Worm (Caenorhabditis elegans) whole organism, young adult: ENCODE measurements around the gene fmo-3.

Experiments used
- F23B12.7 ChIP-seq: sonication (generic microtip); optimal IDR thresholded peaks from 2 replicates; lab custom pipeline; 2017; ENCODE audit warnings: missing genetic modification characterization, mild to moderate bottlenecking, missing compliant biosample characterization, antibody characterized with exemption, moderate library complexity; ENCODE audit not compliant: insufficient read depth
- F33H1.4 ChIP-seq: fragments of 200-800 bp; sonication (Bioruptor generic); IDR thresholded peaks from 2 replicates; pipeline ENCODE4 v1.3.6; 2022; ENCODE audit warnings: missing genetic modification reagents, missing genetic modification characterization, missing compliant biosample characterization
- F52B5.7 ChIP-seq: sonication (generic microtip); optimal IDR thresholded peaks from 2 replicates; lab custom pipeline; 2016; ENCODE audit warnings: mild to moderate bottlenecking, missing genetic modification characterization, missing compliant biosample characterization
- F57A8.1 ChIP-seq: fragments of 200-800 bp; sonication (Bioruptor generic); optimal IDR thresholded peaks from 2 replicates; lab custom pipeline; 2018; ENCODE audit warnings: mild to moderate bottlenecking, missing genetic modification characterization, moderate library complexity, missing compliant biosample characterization
- K12H6.12 ChIP-seq: fragments of 200-800 bp; sonication (Bioruptor generic); optimal IDR thresholded peaks from 2 replicates; lab custom pipeline; 2018; ENCODE audit warnings: mild to moderate bottlenecking, missing genetic modification characterization, missing compliant biosample characterization
- T07F8.4 ChIP-seq: sonication (generic microtip); optimal IDR thresholded peaks from 2 replicates; lab custom pipeline; 2016; ENCODE audit warnings: mild to moderate bottlenecking, missing genetic modification characterization, moderate library complexity, missing compliant biosample characterization
- T26A5.8 ChIP-seq: sonication (generic microtip); optimal IDR thresholded peaks from 2 replicates; lab custom pipeline; 2016; ENCODE audit warnings: missing genetic modification characterization, missing compliant biosample characterization
- Y53F4B.3 ChIP-seq: fragments of 200-800 bp; sonication (Bioruptor generic); IDR thresholded peaks from 2 replicates; pipeline ENCODE4 v1.3.6; 2022; ENCODE audit warnings: missing genetic modification reagents, missing genetic modification characterization, missing compliant biosample characterization
- Y56A3A.18 ChIP-seq: fragments of 200-800 bp; sonication (Bioruptor generic); IDR thresholded peaks from 2 replicates; pipeline ENCODE4 v1.3.6; 2022; ENCODE audit warnings: missing genetic modification reagents, missing genetic modification characterization, missing compliant biosample characterization
- Y67H2A.10 ChIP-seq: fragments of 200-800 bp; sonication (Bioruptor generic); conservative IDR thresholded peaks from 2 replicates; pipeline ENCODE4 v1.3.6; 2022; ENCODE audit warnings: missing genetic modification reagents, missing genetic modification characterization, missing compliant biosample characterization
- ZK185.1 ChIP-seq: sonication (generic microtip); optimal IDR thresholded peaks from 2 replicates; lab custom pipeline; 2016; ENCODE audit warnings: mild to moderate bottlenecking, missing genetic modification characterization, missing compliant biosample characterization; ENCODE audit not compliant: poor library complexity, severe bottlenecking
- akir-1 ChIP-seq: fragments of 200-800 bp; sonication (Bioruptor generic); optimal IDR thresholded peaks from 2 replicates; lab custom pipeline; 2018; ENCODE audit warnings: mild to moderate bottlenecking, missing genetic modification characterization, moderate library complexity, missing compliant biosample characterization
- ama-1 ChIP-seq, 3 experiments: fragments of 150-350 bp in 1 of 3; sonication (generic microtip) in 2 of 3; optimal IDR thresholded peaks; 2 replicates each; lab custom pipeline; 2014 to 2018; ENCODE audit warnings: missing biosample characterization in 2 of 3, missing genetic modification characterization in 2 of 3, missing genetic modification reagents in 2 of 3
- aptf-2 ChIP-seq: fragments of 200-800 bp; sonication (Bioruptor generic); conservative IDR thresholded peaks from 2 replicates; pipeline ENCODE4 v1.3.6; 2022; ENCODE audit warnings: missing genetic modification reagents, missing genetic modification characterization, missing compliant biosample characterization
- aptf-3 ChIP-seq: fragments of 200-800 bp; sonication (Bioruptor generic); IDR thresholded peaks from 2 replicates; pipeline ENCODE4 v1.3.6; 2022; ENCODE audit warnings: missing genetic modification characterization, missing compliant biosample characterization
- atf-7 ChIP-seq: sonication (generic microtip); optimal IDR thresholded peaks from 2 replicates; lab custom pipeline; 2017; ENCODE audit warnings: mild to moderate bottlenecking, missing genetic modification characterization, missing compliant biosample characterization
- athp-1 ChIP-seq: sonication (generic microtip); optimal IDR thresholded peaks from 2 replicates; lab custom pipeline; 2017; ENCODE audit warnings: mild to moderate bottlenecking, missing genetic modification characterization, missing compliant biosample characterization
- attf-5 ChIP-seq: fragments of 200-800 bp; sonication (Bioruptor generic); optimal IDR thresholded peaks from 2 replicates; lab custom pipeline; 2018; ENCODE audit warnings: mild to moderate bottlenecking, missing genetic modification characterization, missing compliant biosample characterization
- bed-1 ChIP-seq: fragments of 200-800 bp; sonication (Bioruptor generic); IDR thresholded peaks from 2 replicates; pipeline ENCODE4 v1.3.6; 2022; ENCODE audit warnings: missing genetic modification reagents, missing genetic modification characterization, missing compliant biosample characterization
- cebp-2 ChIP-seq: fragments of 200-800 bp; sonication (Bioruptor generic); IDR thresholded peaks from 2 replicates; pipeline ENCODE4 v1.3.6; 2022; ENCODE audit warnings: missing genetic modification characterization, missing compliant biosample characterization
- ceh-27 ChIP-seq: fragments of 200-800 bp; sonication (Bioruptor generic); optimal IDR thresholded peaks from 2 replicates; lab custom pipeline; 2018; ENCODE audit warnings: mild to moderate bottlenecking, missing genetic modification characterization, moderate library complexity, missing compliant biosample characterization
- ceh-40 ChIP-seq: fragments of 200-800 bp; sonication (Bioruptor generic); IDR thresholded peaks from 2 replicates; pipeline ENCODE4 v1.3.6; 2022; ENCODE audit warnings: missing genetic modification characterization, missing compliant biosample characterization
- ceh-58 ChIP-seq: fragments of 200-800 bp; sonication (Bioruptor generic); IDR thresholded peaks from 2 replicates; pipeline ENCODE4 v1.3.6; 2022; ENCODE audit warnings: missing genetic modification characterization, missing compliant biosample characterization
- dox-1 ChIP-seq: fragments of 200-800 bp; sonication (Bioruptor generic); IDR thresholded peaks from 2 replicates; pipeline ENCODE4 v1.3.6; 2022; ENCODE audit warnings: missing genetic modification reagents, missing genetic modification characterization, missing compliant biosample characterization
- efl-1 ChIP-seq: fragments of 150-350 bp; optimal IDR thresholded peaks from 2 replicates; lab custom pipeline; 2014; ENCODE audit warnings: missing biosample characterization, missing genetic modification reagents, missing genetic modification characterization
- ekl-4 ChIP-seq: fragments of 200-800 bp; sonication (Bioruptor generic); IDR thresholded peaks from 2 replicates; pipeline ENCODE4 v1.3.6; 2022; ENCODE audit warnings: missing genetic modification reagents, missing genetic modification characterization, missing compliant biosample characterization
- gei-17 ChIP-seq: fragments of 200-800 bp; sonication (Bioruptor generic); optimal IDR thresholded peaks from 2 replicates; lab custom pipeline; 2018; ENCODE audit warnings: mild to moderate bottlenecking, missing genetic modification characterization, missing compliant biosample characterization
- hlh-26 ChIP-seq: fragments of 200-800 bp; sonication (Bioruptor generic); conservative IDR thresholded peaks from 2 replicates; pipeline ENCODE4 v1.3.6; 2022; ENCODE audit warnings: missing genetic modification reagents, missing genetic modification characterization, missing compliant biosample characterization
- hmg-20 ChIP-seq: fragments of 200-800 bp; sonication (Bioruptor generic); IDR thresholded peaks from 2 replicates; pipeline ENCODE4 v1.3.6; 2022; ENCODE audit warnings: missing genetic modification reagents, missing genetic modification characterization, missing compliant biosample characterization
- lin-26 ChIP-seq: fragments of 200-800 bp; sonication (Bioruptor generic); IDR thresholded peaks from 2 replicates; pipeline ENCODE4 v1.3.6; 2022; ENCODE audit warnings: missing genetic modification reagents, missing genetic modification characterization, missing compliant biosample characterization
- lin-40 ChIP-seq: sonication (generic microtip); optimal IDR thresholded peaks from 2 replicates; lab custom pipeline; 2016; ENCODE audit warnings: missing genetic modification characterization, mild to moderate bottlenecking, missing compliant biosample characterization, missing genotype, missing genetic modification reagents
- lin-54 ChIP-seq: fragments of 200-800 bp; sonication (Bioruptor generic); optimal IDR thresholded peaks from 2 replicates; lab custom pipeline; 2018; ENCODE audit warnings: mild to moderate bottlenecking, missing genetic modification characterization, missing compliant biosample characterization
- lir-1 ChIP-seq: fragments of 200-800 bp; sonication (Bioruptor generic); conservative IDR thresholded peaks from 2 replicates; pipeline ENCODE4 v1.3.6; 2022; ENCODE audit warnings: missing genetic modification reagents, missing genetic modification characterization, missing compliant biosample characterization
- madf-3 ChIP-seq: fragments of 200-800 bp; sonication (Bioruptor generic); IDR thresholded peaks from 2 replicates; pipeline ENCODE4 v1.3.6; 2022; ENCODE audit warnings: missing genetic modification reagents, missing genetic modification characterization, missing compliant biosample characterization
- nfya-2 ChIP-seq: fragments of 200-800 bp; sonication (Bioruptor generic); IDR thresholded peaks from 2 replicates; pipeline ENCODE4 v1.3.6; 2022; ENCODE audit warnings: missing genetic modification reagents, missing genetic modification characterization, missing compliant biosample characterization
- pha-4 ChIP-seq: fragments of 150-350 bp; sonication (generic microtip); optimal IDR thresholded peaks from 2 replicates; lab custom pipeline; 2014; ENCODE audit warnings: missing biosample characterization, missing genetic modification reagents, missing genetic modification characterization
- repo-1 ChIP-seq: sonication (generic microtip); optimal IDR thresholded peaks from 2 replicates; lab custom pipeline; 2017; ENCODE audit warnings: mild to moderate bottlenecking, missing genetic modification characterization, missing compliant biosample characterization
- rpc-1 ChIP-seq, 2 experiments: fragments of 150-350 bp in 1 of 2; sonication (generic microtip) in 1 of 2; optimal IDR thresholded peaks; 2 replicates each; lab custom pipeline; 2014 to 2018; ENCODE audit warnings: missing biosample characterization in 1 of 2, missing genetic modification characterization in 1 of 2, missing genetic modification reagents in 1 of 2, missing genotype in 1 of 2
- sdz-38 ChIP-seq: sonication (generic microtip); optimal IDR thresholded peaks from 2 replicates; lab custom pipeline; 2016; ENCODE audit warnings: missing genotype, missing genetic modification characterization, missing compliant biosample characterization
- somi-1 ChIP-seq: fragments of 200-800 bp; sonication (Bioruptor generic); optimal IDR thresholded peaks from 2 replicates; lab custom pipeline; 2018; ENCODE audit warnings: mild to moderate bottlenecking, missing genetic modification characterization, missing compliant biosample characterization
- tlf-1 ChIP-seq: fragments of 200-800 bp; sonication (Bioruptor generic); optimal IDR thresholded peaks from 2 replicates; lab custom pipeline; 2018; ENCODE audit warnings: mild to moderate bottlenecking, missing genetic modification characterization, missing compliant biosample characterization
- unc-130 ChIP-seq: sonication (generic microtip); optimal IDR thresholded peaks from 2 replicates; lab custom pipeline; 2016; ENCODE audit warnings: missing genetic modification reagents, missing genetic modification characterization, missing compliant biosample characterization
- unc-62 ChIP-seq: fragments of 150-350 bp; optimal IDR thresholded peaks from 2 replicates; lab custom pipeline; 2014; ENCODE audit warnings: missing biosample characterization, missing genetic modification reagents, missing genetic modification characterization
- ztf-18 ChIP-seq: sonication (generic microtip); optimal IDR thresholded peaks from 2 replicates; lab custom pipeline; 2016; ENCODE audit warnings: missing genotype, mild to moderate bottlenecking, missing genetic modification characterization, missing compliant biosample characterization
- ztf-22 ChIP-seq: fragments of 200-800 bp; sonication (Bioruptor generic); optimal IDR thresholded peaks from 2 replicates; lab custom pipeline; 2018; ENCODE audit warnings: mild to moderate bottlenecking, missing genetic modification characterization, moderate library complexity, missing compliant biosample characterization
- ztf-26 ChIP-seq: sonication (generic microtip); optimal IDR thresholded peaks from 2 replicates; lab custom pipeline; 2017; ENCODE audit warnings: missing genetic modification characterization, missing compliant biosample characterization
- ztf-28 ChIP-seq: fragments of 200-800 bp; sonication (Bioruptor generic); IDR thresholded peaks from 2 replicates; pipeline ENCODE4 v1.3.6; 2022; ENCODE audit warnings: missing genetic modification reagents, missing genetic modification characterization, missing compliant biosample characterization
- ztf-3 ChIP-seq: fragments of 200-800 bp; sonication (Bioruptor generic); optimal IDR thresholded peaks from 2 replicates; lab custom pipeline; 2018; ENCODE audit warnings: mild to moderate bottlenecking, missing genetic modification characterization, missing compliant biosample characterization
- ztf-6 ChIP-seq: fragments of 200-800 bp; sonication (Bioruptor generic); IDR thresholded peaks from 2 replicates; pipeline ENCODE4 v1.3.6; 2022; ENCODE audit warnings: missing genetic modification reagents, missing genetic modification characterization, missing compliant biosample characterization

fmo-3 gene

DNA sequence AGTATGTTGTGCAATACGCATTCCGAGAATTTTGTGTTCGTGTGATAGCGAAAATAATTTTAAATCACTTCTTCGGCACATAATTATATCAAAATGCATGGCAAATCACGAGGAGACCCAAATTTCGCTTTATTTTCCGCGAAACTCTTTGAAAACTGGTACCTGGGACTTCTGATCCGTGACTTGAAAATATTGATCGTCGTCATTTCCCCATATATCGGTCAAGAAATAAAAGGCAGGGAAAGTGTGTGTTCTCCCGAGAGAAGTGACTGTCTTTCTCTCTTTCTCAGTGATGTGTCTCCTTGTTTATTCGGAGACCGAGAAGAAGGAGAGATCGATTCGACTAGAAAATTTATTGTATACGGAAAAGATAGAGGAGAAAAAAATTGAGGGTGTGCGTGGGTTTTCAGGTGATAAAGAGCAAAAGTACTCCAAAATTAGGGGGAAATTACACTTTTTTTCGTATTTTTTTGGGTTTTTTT, 16.8 kb downstream of the fmo-3 start, which contains the start of gene W09D10.5 (continued):
- peak; percentile 70 for TF ChIP-seq repo-1 (tag; lab: Kevin White, UChicago)
- no peak for TF ChIP-seq aptf-2 (GFP tag; lab: Robert Waterston, UW)
- TF ChIP-seq ztf-28 (GFP tag; lab: Robert Waterston, UW) = no peak
- peak; percentile 63 for TF ChIP-seq pha-4 (tag; lab: Kevin White, UChicago)
- TF ChIP-seq efl-1 = no peak
- peak; percentile 57 for TF ChIP-seq F52B5.7 (tag; lab: Kevin White, UChicago)
- no peak for TF ChIP-seq tlf-1 (GFP tag; lab: Kevin White, UChicago)
- peak; percentile 27 for TF ChIP-seq ZK185.1
- 0 out of 2 replicates have a peak, but pooled peaks have one; percentile 27 for TF ChIP-seq Y67H2A.10 (GFP tag; lab: Robert Waterston, UW)
- no peak for TF ChIP-seq ceh-40
- TF ChIP-seq madf-3 = no peak
- peak; percentile 7 for TF ChIP-seq K12H6.12 (tag; lab: Kevin White, UChicago)
- TF ChIP-seq unc-62 (GFP tag; lab: Kevin White, UChicago) = no peak
- no peak for TF ChIP-seq nfya-2
- no peak for TF ChIP-seq bed-1 (GFP tag; lab: Robert Waterston, UW)
- no peak for TF ChIP-seq ztf-3 (GFP tag; lab: Kevin White, UChicago)
- no peak for TF ChIP-seq hlh-26 (GFP tag; lab: Robert Waterston, UW)
- TF ChIP-seq somi-1 (GFP tag; lab: Kevin White, UChicago) = no peak
- peak; percentile 16 for TF ChIP-seq ztf-18
- no peak for TF ChIP-seq lin-26 (GFP tag; lab: Robert Waterston, UW)
- peak; percentile 39 for TF ChIP-seq lin-54 (GFP tag; lab: Kevin White, UChicago)
- TF ChIP-seq ztf-22 = no peak
- peak; percentile 82 for TF ChIP-seq ama-1 (optimal IDR thresholded peaks at IDR 0.05; lab: Kevin White, UChicago)
- no peak for TF ChIP-seq ama-1 (GFP tag; optimal IDR thresholded peaks at IDR 0.05; lab: Kevin White, UChicago)
- TF ChIP-seq Y56A3A.18 (GFP tag; lab: Robert Waterston, UW) = peak; percentile 63; the same call in 1 of the 2 replicates
- no peak for TF ChIP-seq hmg-20 (GFP tag; lab: Robert Waterston, UW)
- TF ChIP-seq T07F8.4 (tag; lab: Kevin White, UChicago) = no peak
- no peak for TF ChIP-seq ztf-6 (GFP tag; lab: Robert Waterston, UW)
- no peak for TF ChIP-seq sdz-38 (tag; lab: Kevin White, UChicago)
- no peak for TF ChIP-seq T26A5.8 (tag; lab: Kevin White, UChicago)
- TF ChIP-seq ceh-58 = no peak
- TF ChIP-seq ztf-26 (tag; lab: Kevin White, UChicago) = no peak
- TF ChIP-seq F23B12.7 (tag; lab: Kevin White, UChicago) = no peak
- TF ChIP-seq F57A8.1 (GFP tag; lab: Kevin White, UChicago) = no peak
- peak; percentile 62; the same call in 1 of the 2 replicates for TF ChIP-seq dox-1 (GFP tag; lab: Robert Waterston, UW)
- TF ChIP-seq akir-1 (GFP tag; lab: Kevin White, UChicago) = no peak
- TF ChIP-seq gei-17 (GFP tag; lab: Kevin White, UChicago) = peak; percentile 15
- no peak for TF ChIP-seq lir-1 (GFP tag; lab: Robert Waterston, UW)
- no peak for TF ChIP-seq F33H1.4 (GFP tag; lab: Robert Waterston, UW)
- TF ChIP-seq ceh-27 (GFP tag; lab: Kevin White, UChicago) = no peak
- no peak for TF ChIP-seq unc-130 (GFP tag; lab: Kevin White, UChicago)
- no peak; the same call in 1 of the 2 replicates for TF ChIP-seq aptf-3
- TF ChIP-seq ekl-4 = peak; percentile 57; the same call in 1 of the 2 replicates
- TF ChIP-seq lin-40 (tag; lab: Kevin White, UChicago) = peak; percentile 60
- TF ChIP-seq rpc-1 (optimal IDR thresholded peaks at IDR 0.05; lab: Kevin White, UChicago) = no peak
- no peak for TF ChIP-seq rpc-1 (tag; optimal IDR thresholded peaks at IDR 0.05; lab: Kevin White, UChicago)
- TF ChIP-seq attf-5 = no peak
- TF ChIP-seq atf-7 (tag; lab: Kevin White, UChicago) = peak; percentile 38
- no peak for TF ChIP-seq cebp-2
- peak; percentile 53 for TF ChIP-seq athp-1 (tag; lab: Kevin White, UChicago)
- TF ChIP-seq Y53F4B.3 (GFP tag; lab: Robert Waterston, UW) = no peak
